Worm (Caenorhabditis elegans) whole organism, young adult: ENCODE measurements around the gene dnj-25.
A peak's percentile ranks its signal among the peaks of the same experiment; 100 is the strongest.

Experiments
- B0261.1 ChIP-seq: sonication (generic microtip); optimal IDR thresholded peaks from 2 replicates; lab custom pipeline; 2016; ENCODE audit warnings: mild to moderate bottlenecking, missing genetic modification characterization, moderate library complexity, missing compliant biosample characterization
- B0336.3 ChIP-seq: fragments of 200-800 bp; sonication (Bioruptor generic); IDR thresholded peaks from 2 replicates; pipeline ENCODE4 v1.3.6; 2022; ENCODE audit warnings: missing genetic modification characterization, missing compliant biosample characterization
- F23B12.7 ChIP-seq: sonication (generic microtip); optimal IDR thresholded peaks from 2 replicates; lab custom pipeline; 2017; ENCODE audit warnings: missing genetic modification characterization, mild to moderate bottlenecking, missing compliant biosample characterization, antibody characterized with exemption, moderate library complexity; ENCODE audit not compliant: insufficient read depth
- K11D2.4 ChIP-seq: fragments of 200-800 bp; sonication (Bioruptor generic); IDR thresholded peaks from 2 replicates; pipeline ENCODE4 v1.3.6; 2022; ENCODE audit warnings: missing genetic modification reagents, missing genetic modification characterization, missing compliant biosample characterization
- K12H6.12 ChIP-seq: fragments of 200-800 bp; sonication (Bioruptor generic); optimal IDR thresholded peaks from 2 replicates; lab custom pipeline; 2018; ENCODE audit warnings: mild to moderate bottlenecking, missing genetic modification characterization, missing compliant biosample characterization
- T07F8.4 ChIP-seq: sonication (generic microtip); optimal IDR thresholded peaks from 2 replicates; lab custom pipeline; 2016; ENCODE audit warnings: mild to moderate bottlenecking, missing genetic modification characterization, moderate library complexity, missing compliant biosample characterization
- Y53G8AR.9 ChIP-seq: fragments of 200-800 bp; sonication (Bioruptor generic); conservative IDR thresholded peaks from 2 replicates; pipeline ENCODE4 v1.3.6; 2022; ENCODE audit warnings: missing genetic modification reagents, missing genetic modification characterization, missing compliant biosample characterization
- Y56A3A.18 ChIP-seq: fragments of 200-800 bp; sonication (Bioruptor generic); IDR thresholded peaks from 2 replicates; pipeline ENCODE4 v1.3.6; 2022; ENCODE audit warnings: missing genetic modification reagents, missing genetic modification characterization, missing compliant biosample characterization
- ama-1 ChIP-seq, 3 experiments: fragments of 150-350 bp in 1 of 3; sonication (generic microtip) in 2 of 3; optimal IDR thresholded peaks; 2 replicates each; lab custom pipeline; 2014 to 2018; ENCODE audit warnings: missing biosample characterization in 2 of 3, missing genetic modification characterization in 2 of 3, missing genetic modification reagents in 2 of 3
- atf-7 ChIP-seq: sonication (generic microtip); optimal IDR thresholded peaks from 2 replicates; lab custom pipeline; 2017; ENCODE audit warnings: mild to moderate bottlenecking, missing genetic modification characterization, missing compliant biosample characterization
- attf-5 ChIP-seq: fragments of 200-800 bp; sonication (Bioruptor generic); optimal IDR thresholded peaks from 2 replicates; lab custom pipeline; 2018; ENCODE audit warnings: mild to moderate bottlenecking, missing genetic modification characterization, missing compliant biosample characterization
- attf-6 ChIP-seq: fragments of 200-800 bp; sonication (Bioruptor generic); IDR thresholded peaks from 2 replicates; pipeline ENCODE4 v1.3.6; 2022; ENCODE audit warnings: missing genetic modification reagents, missing genetic modification characterization, missing compliant biosample characterization
- cebp-1 ChIP-seq, 2 experiments: fragments of 200-800 bp in 1 of 2; sonication (Bioruptor generic) in 1 of 2; sonication (generic microtip) in 1 of 2; IDR thresholded peaks in 1 of 2; optimal IDR thresholded peaks in 1 of 2; 2 replicates each; pipeline versions ENCODE4 v1.3.6 to Lab custom; 2017 to 2022; ENCODE audit warnings: missing compliant biosample characterization in 2 of 2, missing genetic modification characterization in 2 of 2, mild to moderate bottlenecking in 1 of 2, missing genetic modification reagents in 1 of 2, moderate library complexity in 1 of 2
- ceh-27 ChIP-seq: fragments of 200-800 bp; sonication (Bioruptor generic); optimal IDR thresholded peaks from 2 replicates; lab custom pipeline; 2018; ENCODE audit warnings: mild to moderate bottlenecking, missing genetic modification characterization, moderate library complexity, missing compliant biosample characterization
- chd-7 ChIP-seq: sonication (generic microtip); optimal IDR thresholded peaks from 2 replicates; lab custom pipeline; 2016; ENCODE audit warnings: mild to moderate bottlenecking, missing genetic modification characterization, moderate library complexity, missing compliant biosample characterization
- dox-1 ChIP-seq: fragments of 200-800 bp; sonication (Bioruptor generic); IDR thresholded peaks from 2 replicates; pipeline ENCODE4 v1.3.6; 2022; ENCODE audit warnings: missing genetic modification reagents, missing genetic modification characterization, missing compliant biosample characterization
- dpl-1 ChIP-seq: fragments of 150-350 bp; optimal IDR thresholded peaks from 2 replicates; lab custom pipeline; 2014; ENCODE audit warnings: missing biosample characterization, missing genetic modification reagents, missing genetic modification characterization
- egl-18 ChIP-seq: fragments of 200-800 bp; sonication (Bioruptor generic); IDR thresholded peaks from 2 replicates; pipeline ENCODE4 v1.3.6; 2022; ENCODE audit warnings: missing genetic modification reagents, missing genetic modification characterization, missing compliant biosample characterization
- fkh-3 ChIP-seq: sonication (generic microtip); optimal IDR thresholded peaks from 2 replicates; lab custom pipeline; 2016; ENCODE audit warnings: mild to moderate bottlenecking, missing genetic modification characterization, missing compliant biosample characterization
- hmg-1.2 ChIP-seq: fragments of 200-800 bp; sonication (Bioruptor generic); IDR thresholded peaks from 2 replicates; pipeline ENCODE4 v1.3.6; 2022; ENCODE audit warnings: missing genetic modification reagents, missing genetic modification characterization, missing compliant biosample characterization
- lin-26 ChIP-seq: fragments of 200-800 bp; sonication (Bioruptor generic); IDR thresholded peaks from 2 replicates; pipeline ENCODE4 v1.3.6; 2022; ENCODE audit warnings: missing genetic modification reagents, missing genetic modification characterization, missing compliant biosample characterization
- lin-40 ChIP-seq: sonication (generic microtip); optimal IDR thresholded peaks from 2 replicates; lab custom pipeline; 2016; ENCODE audit warnings: missing genetic modification characterization, mild to moderate bottlenecking, missing compliant biosample characterization, missing genotype, missing genetic modification reagents
- lin-54 ChIP-seq: fragments of 200-800 bp; sonication (Bioruptor generic); optimal IDR thresholded peaks from 2 replicates; lab custom pipeline; 2018; ENCODE audit warnings: mild to moderate bottlenecking, missing genetic modification characterization, missing compliant biosample characterization
- madf-10 ChIP-seq: sonication (generic microtip); optimal IDR thresholded peaks from 2 replicates; lab custom pipeline; 2016; ENCODE audit warnings: mild to moderate bottlenecking, missing genetic modification characterization, missing compliant biosample characterization
- madf-3 ChIP-seq: fragments of 200-800 bp; sonication (Bioruptor generic); IDR thresholded peaks from 2 replicates; pipeline ENCODE4 v1.3.6; 2022; ENCODE audit warnings: missing genetic modification reagents, missing genetic modification characterization, missing compliant biosample characterization
- madf-6 ChIP-seq: fragments of 200-800 bp; sonication (Bioruptor generic); IDR thresholded peaks from 2 replicates; pipeline ENCODE4 v1.3.6; 2022; ENCODE audit warnings: missing genetic modification reagents, missing genetic modification characterization, missing compliant biosample characterization
- mcd-1 ChIP-seq: fragments of 200-800 bp; sonication (Bioruptor generic); IDR thresholded peaks from 2 replicates; pipeline ENCODE4 v1.3.6; 2022; ENCODE audit warnings: missing genetic modification reagents, missing genetic modification characterization, missing compliant biosample characterization
- mes-4 ChIP-seq: sonication (generic microtip); optimal IDR thresholded peaks from 2 replicates; lab custom pipeline; 2016; ENCODE audit warnings: missing genotype, missing genetic modification characterization, missing compliant biosample characterization
- nfya-1 ChIP-seq: sonication (generic microtip); optimal IDR thresholded peaks from 2 replicates; lab custom pipeline; 2017; ENCODE audit warnings: antibody characterized with exemption, missing compliant biosample characterization, missing genetic modification characterization, borderline replicate concordance; ENCODE audit not compliant: insufficient read depth
- nfyb-1 ChIP-seq: fragments of 200-800 bp; sonication (Bioruptor generic); IDR thresholded peaks from 2 replicates; pipeline ENCODE4 v1.3.6; 2022; ENCODE audit warnings: missing genetic modification reagents, missing genetic modification characterization, missing compliant biosample characterization
- nhr-80 ChIP-seq: sonication (generic microtip); optimal IDR thresholded peaks from 2 replicates; lab custom pipeline; 2016; ENCODE audit warnings: missing genetic modification characterization, missing compliant biosample characterization
- nhr-90 ChIP-seq: sonication (generic microtip); optimal IDR thresholded peaks from 2 replicates; lab custom pipeline; 2016; ENCODE audit warnings: missing genotype, mild to moderate bottlenecking, missing genetic modification characterization, missing compliant biosample characterization
- rcor-1 ChIP-seq: fragments of 200-800 bp; sonication (Bioruptor generic); IDR thresholded peaks from 2 replicates; pipeline ENCODE4 v1.3.6; 2022; ENCODE audit warnings: missing genetic modification reagents, missing genetic modification characterization, missing compliant biosample characterization
- rpc-1 ChIP-seq, 2 experiments: fragments of 150-350 bp in 1 of 2; sonication (generic microtip) in 1 of 2; optimal IDR thresholded peaks; 2 replicates each; lab custom pipeline; 2014 to 2018; ENCODE audit warnings: missing biosample characterization in 1 of 2, missing genetic modification characterization in 1 of 2, missing genetic modification reagents in 1 of 2, missing genotype in 1 of 2
- sdz-38 ChIP-seq: sonication (generic microtip); optimal IDR thresholded peaks from 2 replicates; lab custom pipeline; 2016; ENCODE audit warnings: missing genotype, missing genetic modification characterization, missing compliant biosample characterization
- sea-2 ChIP-seq: fragments of 200-800 bp; sonication (Bioruptor generic); IDR thresholded peaks from 2 replicates; pipeline ENCODE4 v1.3.6; 2022; ENCODE audit warnings: missing genetic modification characterization, missing compliant biosample characterization
- snpc-4 ChIP-seq, 5 experiments: fragments of 150-350 bp in 1 of 5; sonication (generic microtip) in 4 of 5; optimal IDR thresholded peaks; 2 replicates each; lab custom pipeline; 2014 to 2018; ENCODE audit warnings: missing genetic modification characterization in 5 of 5, missing biosample characterization in 3 of 5, antibody characterized with exemption in 2 of 5, mild to moderate bottlenecking in 2 of 5, missing compliant biosample characterization in 2 of 5, missing genotype in 2 of 5, moderate library complexity in 2 of 5, missing genetic modification reagents in 1 of 5
- tbp1 ChIP-seq: fragments of 200-800 bp; sonication (Bioruptor generic); optimal IDR thresholded peaks from 2 replicates; lab custom pipeline; 2018; ENCODE audit warnings: mild to moderate bottlenecking, missing genetic modification characterization, missing compliant biosample characterization
- zim-3 ChIP-seq: sonication (generic microtip); optimal IDR thresholded peaks from 2 replicates; lab custom pipeline; 2017; ENCODE audit warnings: mild to moderate bottlenecking, missing genetic modification characterization, moderate library complexity, missing compliant biosample characterization
- ztf-22 ChIP-seq: fragments of 200-800 bp; sonication (Bioruptor generic); optimal IDR thresholded peaks from 2 replicates; lab custom pipeline; 2018; ENCODE audit warnings: mild to moderate bottlenecking, missing genetic modification characterization, moderate library complexity, missing compliant biosample characterization

The dnj-25 gene

ce11 chrV:20778257-20778697, 34.1 kb upstream of the dnj-25 start (continued):
- no peak for TF ChIP-seq attf-6 (GFP tag; lab: Robert Waterston, UW)
- TF ChIP-seq tbp1 (GFP tag; lab: Kevin White, UChicago): peak; percentile 69

- TF ChIP-seq hmg-1.2 (GFP tag; lab: Robert Waterston, UW) (peak; percentile 55), B0336.3 (0 out of 2 replicates have a peak, but pooled peaks have one; percentile 33), K12H6.12 (tag; lab: Kevin White, UChicago) (peak; percentile 21), tbp1 (GFP tag; lab: Kevin White, UChicago) (peak; percentile 40), Y53G8AR.9 (peak; percentile 70; the same call in 1 of the 2 replicates), chd-7 (tag; lab: Kevin White, UChicago) (no peak), madf-6 (GFP tag; lab: Robert Waterston, UW) (peak; percentile 31; the same call in 1 of the 2 replicates), B0261.1 (tag; lab: Kevin White, UChicago) (no peak), ceh-27 (peak; percentile 81), nfyb-1 (GFP tag; lab: Robert Waterston, UW) (peak; percentile 65; the same call in 1 of the 2 replicates), egl-18 (no peak), K11D2.4 (GFP tag; lab: Robert Waterston, UW) (peak; percentile 61; the same call in 1 of the 2 replicates), cebp-1 (GFP tag; IDR thresholded peaks at IDR 0.05; lab: Robert Waterston, UW) (0 out of 2 replicates have a peak, but pooled peaks have one; percentile 14), cebp-1 (tag; optimal IDR thresholded peaks at IDR 0.05; lab: Kevin White, UChicago) (peak; percentile 75), fkh-3 (tag; lab: Kevin White, UChicago) (no peak), madf-3 (GFP tag; lab: Robert Waterston, UW) (peak; percentile 69; the same call in 1 of the 2 replicates), ama-1 (optimal IDR thresholded peaks at IDR 0.05; lab: Kevin White, UChicago) (peak; percentile 60), ama-1 (GFP tag; optimal IDR thresholded peaks at IDR 0.05; lab: Kevin White, UChicago) (no peak), snpc-4 (GFP tag; optimal IDR thresholded peaks at IDR 0.05; lab: Kevin White, UChicago) (no peak), snpc-4 (tag; optimal IDR thresholded peaks at IDR 0.05; lab: Kevin White, UChicago) (peak in 1 of 4 experiments; percentile 4), nhr-90 (tag; lab: Kevin White, UChicago) (peak; percentile 17), lin-26 (GFP tag; lab: Robert Waterston, UW) (0 out of 2 replicates have a peak, but pooled peaks have one; percentile 23), sea-2 (GFP tag; lab: Robert Waterston, UW) (no peak), nhr-80 (peak; percentile 58), atf-7 (no peak), lin-54 (GFP tag; lab: Kevin White, UChicago) (peak; percentile 35), mcd-1 (GFP tag; lab: Robert Waterston, UW) (0 out of 2 replicates have a peak, but pooled peaks have one; percentile 29), nfya-1 (no peak), F23B12.7 (tag; lab: Kevin White, UChicago) (peak; percentile 71), ztf-22 (GFP tag; lab: Kevin White, UChicago) (peak; percentile 15), madf-10 (tag; lab: Kevin White, UChicago) (peak; percentile 99), lin-40 (tag; lab: Kevin White, UChicago) (peak; percentile 58), attf-5 (GFP tag; lab: Kevin White, UChicago) (peak; percentile 10), rpc-1 (optimal IDR thresholded peaks at IDR 0.05; lab: Kevin White, UChicago) (no peak), rpc-1 (tag; optimal IDR thresholded peaks at IDR 0.05; lab: Kevin White, UChicago) (no peak), dox-1 (GFP tag; lab: Robert Waterston, UW) (peak; percentile 27; the same call in 1 of the 2 replicates)
These were observed 32.6 kb upstream of the dnj-25 start for ce11 chrV:20776761-20777160.

- TF ChIP-seq lin-54 (GFP tag; lab: Kevin White, UChicago) (no peak), dpl-1 (GFP tag; lab: Kevin White, UChicago) (no peak), mes-4 (tag; lab: Kevin White, UChicago) (no peak), T07F8.4 (tag; lab: Kevin White, UChicago) (no peak), sdz-38 (tag; lab: Kevin White, UChicago) (no peak), K12H6.12 (tag; lab: Kevin White, UChicago) (no peak), zim-3 (tag; lab: Kevin White, UChicago) (no peak), rcor-1 (no peak), Y56A3A.18 (GFP tag; lab: Robert Waterston, UW) (no peak), B0261.1 (tag; lab: Kevin White, UChicago) (no peak)
These were observed 31.1 kb upstream of the dnj-25 start, which contains the start of gene F38A6.4 for ce11 chrV:20775269-20775668. Gene F38A6.4 (minus strand): TSS chrV:20775369.
